Fruit fly (Drosophila melanogaster): Measurements from ENCODE around the gene HGTX.
A peak's percentile ranks its signal among the peaks of the same experiment; 100 is the strongest.

HGTX gene

dm6 chr3L:14547811-14548765 lies 51.3 kb downstream of the HGTX start:
- peak; percentile 70 for TF ChIP-seq CG34376 (GFP tag; optimal IDR thresholded peaks at IDR 0.05)
- TF ChIP-seq CG8478 (optimal IDR thresholded peaks at IDR 0.05): no peak
- TF ChIP-seq eve (GFP tag; optimal IDR thresholded peaks at IDR 0.05): peak in 1 of 2 experiments; percentile 49
- no peak for TF ChIP-seq CG12744 (GFP tag; optimal IDR thresholded peaks at IDR 0.05)
- no peak for TF ChIP-seq CG2889 (GFP tag; IDR thresholded peaks at IDR 0.05)
- TF ChIP-seq exex (tag; optimal IDR thresholded peaks at IDR 0.05): peak; percentile 84
- peak; percentile 27 for TF ChIP-seq kni (GFP tag; optimal IDR thresholded peaks at IDR 0.05)
- 0 out of 2 replicates have a peak, but pooled peaks have one; percentile 9 for TF ChIP-seq vvl (GFP tag; IDR thresholded peaks at IDR 0.05)
- peak; percentile 21 for TF ChIP-seq lab (GFP tag; optimal IDR thresholded peaks at IDR 0.05)
- TF ChIP-seq Med (GFP tag): peak; percentile 73
- peak; percentile 45 for TF ChIP-seq CG7987 (GFP tag; optimal IDR thresholded peaks at IDR 0.05)
- peak; percentile 2 for TF ChIP-seq kay (GFP tag; optimal IDR thresholded peaks at IDR 0.05)
- TF ChIP-seq CG15479 (GFP tag; optimal IDR thresholded peaks at IDR 0.05): peak; percentile 69
- peak; percentile 82 for TF ChIP-seq sd (tag; optimal IDR thresholded peaks at IDR 0.05)
- TF ChIP-seq chinmo (GFP tag; IDR thresholded peaks at IDR 0.05; ENCODE audit: partially characterized antibody): 0 out of 4 replicates have a peak, but pooled peaks have one; percentile 79
- peak in 1 of 2 experiments; percentile 1 for TF ChIP-seq Hr78 (GFP tag; optimal IDR thresholded peaks at IDR 0.05)
- TF ChIP-seq CG11093 (GFP tag; IDR thresholded peaks at IDR 0.05): no peak
- peak; percentile 93 for TF ChIP-seq twi (tag; optimal IDR thresholded peaks at IDR 0.05)
- peak; percentile 78 for TF ChIP-seq Hey (tag; optimal IDR thresholded peaks at IDR 0.05)
- 0 out of 2 replicates have a peak, but pooled peaks have one; percentile 27 for TF ChIP-seq Atf6 (GFP tag; IDR thresholded peaks at IDR 0.05)
- peak in 1 of 2 experiments; percentile 15 for TF ChIP-seq Pdp1 (GFP tag; optimal IDR thresholded peaks at IDR 0.05)
- no peak for TF ChIP-seq CG13287 (GFP tag; IDR thresholded peaks at IDR 0.05; ENCODE audit: partially characterized antibody)
- peak; percentile 89 for TF ChIP-seq sug (tag; optimal IDR thresholded peaks at IDR 0.05)
- TF ChIP-seq mirr (GFP tag; optimal IDR thresholded peaks at IDR 0.05): peak; percentile 79
- no peak for TF ChIP-seq maf-S (GFP tag; optimal IDR thresholded peaks at IDR 0.05)
- peak; percentile 40 for TF ChIP-seq grn (GFP tag; optimal IDR thresholded peaks at IDR 0.05)
- peak; percentile 30 for TF ChIP-seq CG10543 (GFP tag; optimal IDR thresholded peaks at IDR 0.05)
- peak; percentile 97 for TF ChIP-seq cwo (GFP tag; optimal IDR thresholded peaks at IDR 0.05)
- no peak for TF ChIP-seq gcm2 (GFP tag; optimal IDR thresholded peaks at IDR 0.05)

DNA sequence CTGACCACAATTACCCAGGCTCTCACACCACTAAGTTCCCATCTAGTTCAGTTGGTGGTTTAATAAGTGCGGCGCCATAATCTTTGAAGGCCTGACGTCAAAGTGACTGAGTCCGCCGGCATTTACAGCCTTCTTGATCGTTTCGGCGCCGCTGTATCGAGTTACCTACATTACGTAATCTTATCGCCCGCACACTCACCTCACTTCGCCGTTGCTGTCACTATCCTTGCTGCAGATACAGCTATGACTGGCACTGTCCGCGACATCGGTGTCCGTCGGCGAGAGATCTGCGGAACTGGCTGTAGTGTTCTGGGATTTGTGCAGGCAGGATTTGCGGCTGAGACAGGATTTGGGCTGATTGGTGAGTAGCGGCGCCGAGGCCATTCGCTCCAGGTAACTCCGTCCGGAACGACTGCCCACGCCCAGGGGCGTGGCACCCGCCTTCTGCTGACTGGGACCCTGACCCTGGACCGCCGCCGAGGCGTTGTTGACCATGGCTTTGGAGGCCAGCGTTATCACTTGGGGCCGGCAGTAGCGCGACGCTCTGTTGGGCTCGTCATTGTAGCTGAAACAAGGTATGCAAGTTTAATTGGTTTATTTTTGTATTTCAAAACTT lies 52.3 kb downstream of the HGTX start:
- TF ChIP-seq mirr (GFP tag; optimal IDR thresholded peaks at IDR 0.05) (peak; percentile 56), HmgZ (tag; optimal IDR thresholded peaks at IDR 0.05) (peak; percentile 19), CG15479 (GFP tag; optimal IDR thresholded peaks at IDR 0.05) (peak; percentile 68), sens (GFP tag) (peak; percentile 32), CG15514 (GFP tag; optimal IDR thresholded peaks at IDR 0.05) (no peak), sd (tag; optimal IDR thresholded peaks at IDR 0.05) (peak; percentile 73), ci (GFP tag; IDR thresholded peaks at IDR 0.05) (0 out of 3 replicates have a peak, but pooled peaks have one; percentile 32), CG10543 (GFP tag; optimal IDR thresholded peaks at IDR 0.05) (peak; percentile 22), CG30403 (GFP tag; optimal IDR thresholded peaks at IDR 0.05) (no peak), Pdp1 (GFP tag; optimal IDR thresholded peaks at IDR 0.05) (peak in 1 of 2 experiments; percentile 95), sug (tag; optimal IDR thresholded peaks at IDR 0.05) (peak; percentile 68), cwo (GFP tag; optimal IDR thresholded peaks at IDR 0.05) (peak; percentile 29), Dek (tag; optimal IDR thresholded peaks at IDR 0.05) (no peak), CG3838 (GFP tag; optimal IDR thresholded peaks at IDR 0.05) (no peak), grn (GFP tag; optimal IDR thresholded peaks at IDR 0.05) (peak; percentile 27), kni (GFP tag; optimal IDR thresholded peaks at IDR 0.05) (peak; percentile 28), GATAe (GFP tag; conservative IDR thresholded peaks at IDR 0.05) (peak; percentile 55; the same call in 1 of the 2 replicates), CG34376 (GFP tag; optimal IDR thresholded peaks at IDR 0.05) (peak; percentile 63), CG2199 (GFP tag; IDR thresholded peaks at IDR 0.05) (peak; percentile 71; the same call in 1 of the 3 replicates), bcd (GFP tag; optimal IDR thresholded peaks at IDR 0.05) (no peak), Bgb (GFP tag; IDR thresholded peaks at IDR 0.05; ENCODE audit: partially characterized antibody) (0 out of 2 replicates have a peak, but pooled peaks have one; percentile 7), ftz-f1 (GFP tag; optimal IDR thresholded peaks at IDR 0.05) (peak; percentile 93), slbo (GFP tag; IDR thresholded peaks at IDR 0.05) (0 out of 2 replicates have a peak, but pooled peaks have one; percentile 3), CG7987 (GFP tag; optimal IDR thresholded peaks at IDR 0.05) (peak; percentile 23), crol (GFP tag; IDR thresholded peaks at IDR 0.05) (peak; percentile 36), CG11695 (GFP tag; IDR thresholded peaks at IDR 0.05) (peak; percentile 88), exex (tag; optimal IDR thresholded peaks at IDR 0.05) (peak; percentile 54)
